Worm (Caenorhabditis elegans) whole organism, L1 larva: ENCODE data around the gene F07A11.4.

Experiments used
- C04F5.9 ChIP-seq: sonication (generic microtip); optimal IDR thresholded peaks from 2 replicates; lab custom pipeline; 2016; ENCODE audit warnings: missing genetic modification characterization, missing compliant biosample characterization
- C16A3.4 ChIP-seq: fragments of 150-350 bp; optimal IDR thresholded peaks from 2 replicates; lab custom pipeline; 2014; ENCODE audit warnings: missing biosample characterization, missing genetic modification characterization
- alr-1 ChIP-seq: fragments of 200-800 bp; sonication (Bioruptor generic); optimal IDR thresholded peaks from 2 replicates; lab custom pipeline; 2018; ENCODE audit warnings: borderline replicate concordance, mild to moderate bottlenecking, missing genetic modification characterization, missing compliant biosample characterization
- blmp-1 ChIP-seq: fragments of 150-350 bp; optimal IDR thresholded peaks from 2 replicates; lab custom pipeline; 2014; ENCODE audit warnings: missing biosample characterization, missing genetic modification characterization
- ceh-82 ChIP-seq, 3 experiments: fragments of 150-350 bp in 1 of 3; sonication (generic microtip) in 2 of 3; optimal IDR thresholded peaks; 2 replicates each; lab custom pipeline; 2014 to 2017; ENCODE audit warnings: missing biosample characterization in 3 of 3, missing genetic modification characterization in 3 of 3
- ces-1 ChIP-seq: fragments of 150-350 bp; optimal IDR thresholded peaks from 2 replicates; lab custom pipeline; 2014; ENCODE audit warnings: missing biosample characterization, missing genetic modification reagents, missing genetic modification characterization
- dpl-1 ChIP-seq, 3 experiments: fragments of 150-350 bp in 2 of 3; sonication (generic microtip) in 1 of 3; optimal IDR thresholded peaks; 2 replicates each; lab custom pipeline; 2014 to 2017; ENCODE audit warnings: missing biosample characterization in 3 of 3, missing genetic modification characterization in 3 of 3, missing genetic modification reagents in 3 of 3
- dsc-1 ChIP-seq: sonication (generic microtip); optimal IDR thresholded peaks from 2 replicates; lab custom pipeline; 2016; ENCODE audit warnings: mild to moderate bottlenecking, missing genetic modification characterization, missing compliant biosample characterization
- efl-1 ChIP-seq, 4 experiments: fragments of 150-350 bp; optimal IDR thresholded peaks in 3 of 4; peaks in 1 of 4; 1 replicate in 1 of 4; 2 replicates in 3 of 4; lab custom pipeline; 2014; ENCODE audit warnings: missing biosample characterization in 2 of 4, missing genetic modification characterization in 2 of 4, missing genetic modification reagents in 2 of 4
- egl-27 ChIP-seq, 2 experiments: fragments of 150-350 bp in 1 of 2; sonication (generic microtip); optimal IDR thresholded peaks; 3 replicates each; lab custom pipeline; 2017 to 2018; ENCODE audit warnings: missing biosample characterization in 2 of 2, missing genetic modification characterization in 2 of 2, missing genetic modification reagents in 2 of 2
- elt-3 ChIP-seq, 6 experiments: fragments of 150-350 bp in 1 of 6; sonication (generic microtip); optimal IDR thresholded peaks; 2 replicates each; lab custom pipeline; 2017 to 2018; ENCODE audit warnings: missing biosample characterization in 6 of 6, missing genetic modification characterization in 6 of 6, inconsistent platforms in 1 of 6
- ets-5 ChIP-seq: fragments of 200-800 bp; sonication (Bioruptor generic); IDR thresholded peaks from 2 replicates; pipeline ENCODE4 v1.3.6; 2022; ENCODE audit warnings: missing genetic modification characterization, missing compliant biosample characterization
- fkh-10 ChIP-seq: sonication (generic microtip); optimal IDR thresholded peaks from 2 replicates; lab custom pipeline; 2017; ENCODE audit warnings: missing biosample characterization, missing genetic modification reagents, missing genetic modification characterization
- fkh-4 ChIP-seq: sonication (generic microtip); optimal IDR thresholded peaks from 2 replicates; lab custom pipeline; 2016; ENCODE audit warnings: missing compliant biosample characterization, missing genetic modification characterization, borderline replicate concordance
- fkh-8 ChIP-seq: sonication (generic microtip); optimal IDR thresholded peaks from 2 replicates; lab custom pipeline; 2016; ENCODE audit warnings: mild to moderate bottlenecking, missing genetic modification characterization, missing compliant biosample characterization
- irx-1 ChIP-seq: sonication (generic microtip); optimal IDR thresholded peaks from 2 replicates; lab custom pipeline; 2016; ENCODE audit warnings: missing genetic modification characterization, missing compliant biosample characterization
- jun-1 ChIP-seq: fragments of 150-350 bp; optimal IDR thresholded peaks from 2 replicates; lab custom pipeline; 2014; ENCODE audit warnings: missing biosample characterization, missing genetic modification reagents, missing genetic modification characterization
- lin-13 ChIP-seq: fragments of 150-350 bp; optimal IDR thresholded peaks from 2 replicates; lab custom pipeline; 2014; ENCODE audit warnings: missing biosample characterization, missing genetic modification reagents, missing genetic modification characterization
- lin-14 ChIP-seq: fragments of 200-800 bp; sonication (Bioruptor generic); optimal IDR thresholded peaks from 2 replicates; lab custom pipeline; 2018; ENCODE audit warnings: mild to moderate bottlenecking, missing genetic modification characterization, moderate library complexity, missing compliant biosample characterization
- lin-35 ChIP-seq, 2 experiments: fragments of 150-350 bp; optimal IDR thresholded peaks; 2 replicates each; lab custom pipeline; 2014; ENCODE audit warnings: missing biosample characterization in 2 of 2, missing genetic modification characterization in 2 of 2, missing genetic modification reagents in 2 of 2
- lin-39 ChIP-seq: fragments of 150-350 bp; optimal IDR thresholded peaks from 2 replicates; lab custom pipeline; 2014; ENCODE audit warnings: missing biosample characterization, missing genetic modification reagents, missing genetic modification characterization
- lir-3 ChIP-seq: sonication (generic microtip); optimal IDR thresholded peaks from 2 replicates; lab custom pipeline; 2016; ENCODE audit warnings: mild to moderate bottlenecking, missing genetic modification characterization, moderate library complexity, missing compliant biosample characterization; ENCODE audit not compliant: poor library complexity
- lsy-2 ChIP-seq, 2 experiments: fragments of 150-350 bp; optimal IDR thresholded peaks; 2 replicates each; lab custom pipeline; 2014; ENCODE audit warnings: missing biosample characterization in 2 of 2, missing genetic modification characterization in 2 of 2
- mdl-1 ChIP-seq, 2 experiments: fragments of 150-350 bp; optimal IDR thresholded peaks; 2 replicates each; lab custom pipeline; 2014 to 2017; ENCODE audit warnings: missing biosample characterization in 2 of 2, missing genetic modification characterization in 2 of 2, inconsistent platforms in 1 of 2
- mef-2 ChIP-seq: fragments of 150-350 bp; optimal IDR thresholded peaks from 2 replicates; lab custom pipeline; 2014; ENCODE audit warnings: missing biosample characterization, missing genetic modification characterization
- nhr-11 ChIP-seq: fragments of 150-350 bp; optimal IDR thresholded peaks from 2 replicates; lab custom pipeline; 2014; ENCODE audit warnings: missing biosample characterization, missing genetic modification characterization
- nhr-12 ChIP-seq: sonication (generic microtip); optimal IDR thresholded peaks from 2 replicates; lab custom pipeline; 2017; ENCODE audit warnings: missing biosample characterization, missing genetic modification characterization
- nhr-20 ChIP-seq: sonication (generic microtip); optimal IDR thresholded peaks from 2 replicates; lab custom pipeline; 2016; ENCODE audit warnings: mild to moderate bottlenecking, missing genetic modification characterization, missing compliant biosample characterization
- nhr-237 ChIP-seq: fragments of 150-350 bp; optimal IDR thresholded peaks from 2 replicates; lab custom pipeline; 2014; ENCODE audit warnings: missing biosample characterization, missing genetic modification characterization
- nhr-47 ChIP-seq: sonication (generic microtip); optimal IDR thresholded peaks from 2 replicates; lab custom pipeline; 2016; ENCODE audit warnings: mild to moderate bottlenecking, missing genetic modification characterization, moderate library complexity, missing compliant biosample characterization
- nhr-71 ChIP-seq: sonication (generic microtip); optimal IDR thresholded peaks from 2 replicates; lab custom pipeline; 2016; ENCODE audit warnings: mild to moderate bottlenecking, missing genetic modification characterization, moderate library complexity, missing compliant biosample characterization
- nhr-85 ChIP-seq: sonication (generic microtip); peaks from one replicate; lab custom pipeline; 2016; ENCODE audit warnings: missing genetic modification characterization, inconsistent platforms, missing compliant biosample characterization
- nhr-90 ChIP-seq: sonication (generic microtip); optimal IDR thresholded peaks from 2 replicates; lab custom pipeline; 2016; ENCODE audit warnings: mild to moderate bottlenecking, missing genetic modification characterization, missing compliant biosample characterization; ENCODE audit not compliant: poor library complexity
- rnt-1 ChIP-seq: sonication (generic microtip); optimal IDR thresholded peaks from 2 replicates; lab custom pipeline; 2016; ENCODE audit warnings: mild to moderate bottlenecking, missing genetic modification characterization, moderate library complexity, missing compliant biosample characterization
- snpc-4 ChIP-seq: fragments of 150-350 bp; optimal IDR thresholded peaks from 2 replicates; lab custom pipeline; 2014; ENCODE audit warnings: missing biosample characterization, missing genetic modification characterization
- snu-23 ChIP-seq: sonication (generic microtip); optimal IDR thresholded peaks from 2 replicates; lab custom pipeline; 2016; ENCODE audit warnings: missing genetic modification characterization, missing compliant biosample characterization
- sox-4 ChIP-seq: sonication (generic microtip); optimal IDR thresholded peaks from 2 replicates; lab custom pipeline; 2016; ENCODE audit warnings: missing genetic modification characterization, missing compliant biosample characterization
- sptf-1 ChIP-seq: fragments of 150-350 bp; optimal IDR thresholded peaks from 2 replicates; lab custom pipeline; 2014; ENCODE audit warnings: missing biosample characterization, missing genetic modification characterization
- sup-37 ChIP-seq: fragments of 200-800 bp; sonication (Bioruptor generic); optimal IDR thresholded peaks from 2 replicates; lab custom pipeline; 2018; ENCODE audit warnings: mild to moderate bottlenecking, missing genetic modification characterization, missing compliant biosample characterization
- unc-130 ChIP-seq: fragments of 150-350 bp; optimal IDR thresholded peaks from 2 replicates; lab custom pipeline; 2017; ENCODE audit warnings: missing biosample characterization, missing genetic modification characterization, inconsistent platforms
- unc-30 ChIP-seq: sonication (generic microtip); optimal IDR thresholded peaks from 2 replicates; lab custom pipeline; 2017; ENCODE audit warnings: missing biosample characterization, missing genetic modification characterization
- unc-62 ChIP-seq: fragments of 150-350 bp; optimal IDR thresholded peaks from 2 replicates; lab custom pipeline; 2014; ENCODE audit warnings: missing biosample characterization, missing genetic modification reagents, missing genetic modification characterization
- unc-86 ChIP-seq: sonication (generic microtip); optimal IDR thresholded peaks from 2 replicates; lab custom pipeline; 2016; ENCODE audit warnings: missing genetic modification characterization, missing compliant biosample characterization
- xbp-1 ChIP-seq: sonication (generic microtip); optimal IDR thresholded peaks from 2 replicates; lab custom pipeline; 2016; ENCODE audit warnings: missing genetic modification characterization, missing compliant biosample characterization
- zag-1 ChIP-seq: fragments of 150-350 bp; optimal IDR thresholded peaks from 2 replicates; lab custom pipeline; 2014; ENCODE audit warnings: missing biosample characterization, missing genetic modification characterization
- zip-4 ChIP-seq: fragments of 200-800 bp; sonication (Bioruptor generic); optimal IDR thresholded peaks from 2 replicates; lab custom pipeline; 2018; ENCODE audit warnings: mild to moderate bottlenecking, missing genetic modification characterization, moderate library complexity, missing compliant biosample characterization
- ztf-11 ChIP-seq, 2 experiments: sonication (generic microtip); optimal IDR thresholded peaks; 2 replicates each; lab custom pipeline; 2016 to 2017; ENCODE audit warnings: missing genetic modification characterization in 2 of 2, missing biosample characterization in 1 of 2, missing compliant biosample characterization in 1 of 2

The F07A11.4 gene

ce11 chrII:11616333-11616942 is 15.6 kb downstream of the F07A11.4 start:
- TF ChIP-seq efl-1 (optimal IDR thresholded peaks at IDR 0.05; lab: Kevin White, UChicago), result no peak
- TF ChIP-seq efl-1 (GFP tag; optimal IDR thresholded peaks at IDR 0.05 in 1 of 2; lab: Kevin White, UChicago), result peak in 1 of 2 experiments; percentile 58
- no peak for TF ChIP-seq ets-5 (GFP tag; lab: Robert Waterston, UW)

DNA sequence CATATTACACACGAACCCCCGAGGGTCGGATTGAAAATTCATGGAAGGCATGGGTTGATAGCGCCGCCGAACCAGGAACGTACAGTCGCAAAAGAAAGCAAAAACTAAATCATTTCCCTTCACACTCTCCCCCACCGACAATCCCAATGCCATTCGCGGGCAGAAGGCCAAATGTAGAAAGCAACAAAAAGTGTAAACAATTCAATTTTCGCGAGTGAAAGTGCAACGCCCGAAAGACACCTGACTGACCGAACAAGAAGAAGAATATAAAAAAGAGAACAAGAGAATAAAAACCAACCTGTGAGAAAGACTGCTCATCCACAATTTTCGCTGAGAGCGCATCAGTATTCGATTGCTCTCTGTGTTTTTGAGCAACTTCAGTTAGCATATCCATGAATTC is 16.9 kb downstream of the F07A11.4 start:
- TF ChIP-seq lin-39 (tag; lab: Kevin White, UChicago) (no peak), blmp-1 (peak; percentile 100), lin-14 (GFP tag; lab: Kevin White, UChicago) (peak; percentile 85), elt-3 (tag; optimal IDR thresholded peaks at IDR 0.05; lab: Kevin White, UChicago) (peak in 1 of 6 experiments; percentile 55), nhr-71 (peak; percentile 18), ces-1 (GFP tag; lab: Kevin White, UChicago) (no peak), mdl-1 (tag; optimal IDR thresholded peaks at IDR 0.05; lab: Kevin White, UChicago) (peak in 1 of 2 experiments; percentile 26), lsy-2 (tag; optimal IDR thresholded peaks at IDR 0.05; lab: Kevin White, UChicago) (peak; percentile 5 to 24), C16A3.4 (tag; lab: Kevin White, UChicago) (peak; percentile 22), lin-35 (GFP tag; optimal IDR thresholded peaks at IDR 0.05; lab: Kevin White, UChicago) (peak in 1 of 2 experiments; percentile 14), snu-23 (GFP tag; lab: Kevin White, UChicago) (peak; percentile 1), nhr-20 (peak; percentile 27), dpl-1 (GFP tag; optimal IDR thresholded peaks at IDR 0.05; lab: Kevin White, UChicago) (peak in 1 of 3 experiments; percentile 12), nhr-85 (peak; percentile 75), sox-4 (tag; lab: Kevin White, UChicago) (no peak)
- TF ChIP-seq, all 84 proteins: peak for 12

ce11 chrII:11619171-11619570 is 18.4 kb downstream of the F07A11.4 start:
- TF ChIP-seq ceh-82 (tag; optimal IDR thresholded peaks at IDR 0.05; lab: Kevin White, UChicago) (peak in 1 of 3 experiments; percentile 32), mef-2 (no peak), nhr-90 (tag; lab: Kevin White, UChicago) (peak; percentile 24), sptf-1 (tag; lab: Kevin White, UChicago) (no peak), fkh-10 (no peak), unc-86 (tag; lab: Kevin White, UChicago) (no peak), jun-1 (tag; lab: Kevin White, UChicago) (peak; percentile 19), mdl-1 (tag; optimal IDR thresholded peaks at IDR 0.05; lab: Kevin White, UChicago) (peak in 1 of 2 experiments; percentile 47), unc-62 (GFP tag; lab: Kevin White, UChicago) (no peak), lir-3 (tag; lab: Kevin White, UChicago) (no peak), C04F5.9 (no peak), rnt-1 (tag; lab: Kevin White, UChicago) (peak; percentile 7), fkh-8 (tag; lab: Kevin White, UChicago) (no peak), sup-37 (GFP tag; lab: Kevin White, UChicago) (no peak), xbp-1 (peak; percentile 11), zag-1 (no peak), zip-4 (GFP tag; lab: Kevin White, UChicago) (no peak), sox-4 (tag; lab: Kevin White, UChicago) (no peak), nhr-11 (tag; lab: Kevin White, UChicago) (no peak), nhr-71 (peak; percentile 64), lsy-2 (tag; optimal IDR thresholded peaks at IDR 0.05; lab: Kevin White, UChicago) (peak; percentile 18 to 39), dsc-1 (no peak), alr-1 (tag; lab: Kevin White, UChicago) (no peak), lin-13 (GFP tag; lab: Kevin White, UChicago) (no peak), snpc-4 (tag; lab: Kevin White, UChicago) (peak; percentile 16), irx-1 (tag; lab: Kevin White, UChicago) (no peak), ztf-11 (tag; optimal IDR thresholded peaks at IDR 0.05; lab: Kevin White, UChicago) (no peak), unc-30 (tag; lab: Kevin White, UChicago) (no peak), nhr-47 (tag; lab: Kevin White, UChicago) (no peak), fkh-4 (no peak), unc-130 (tag; lab: Kevin White, UChicago) (peak; percentile 50), C16A3.4 (tag; lab: Kevin White, UChicago) (no peak), egl-27 (tag; optimal IDR thresholded peaks at IDR 0.05; lab: Kevin White, UChicago) (no peak), nhr-237 (no peak), lin-35 (GFP tag; optimal IDR thresholded peaks at IDR 0.05; lab: Kevin White, UChicago) (peak; percentile 17 to 65), nhr-12 (no peak)
